Worm (Caenorhabditis elegans): ENCODE results near the gene tmem-131.

- no peak for TF ChIP-seq flt-1 (GFP tag; IDR thresholded peaks at IDR 0.05)
- TF ChIP-seq klf-2 (GFP tag; conservative IDR thresholded peaks at IDR 0.05) = no peak
- no peak for TF ChIP-seq cog-1 (tag; optimal IDR thresholded peaks at IDR 0.05)
- TF ChIP-seq med-1 (GFP tag; optimal IDR thresholded peaks at IDR 0.05; ENCODE audit: insufficient read depth) = no peak
- no peak for TF ChIP-seq ztf-23 (GFP tag; IDR thresholded peaks at IDR 0.05)
- TF ChIP-seq ref-1 (GFP tag; conservative IDR thresholded peaks at IDR 0.05) = no peak
- no peak for TF ChIP-seq tab-1 (GFP tag; IDR thresholded peaks at IDR 0.05)
- TF ChIP-seq T22C8.4 (GFP tag; IDR thresholded peaks at IDR 0.05) = no peak
Observed at ce11 chrIII:5026366-5026765, 28.4 kb upstream of the tmem-131 start.
